Fruit fly (Drosophila melanogaster) whole organism, embryonic: ENCODE data around the gene ebi.

Experiments used
- Ada2b ChIP-seq: fragments of 200-800 bp; sonication (Bioruptor generic); IDR thresholded peaks from 2 replicates; pipeline ENCODE4 v1.3.6; 2022; ENCODE audit warnings: missing biosample characterization, missing genetic modification characterization
- Blimp-1 ChIP-seq: fragments of 200-800 bp; sonication (Bioruptor generic); optimal IDR thresholded peaks from 3 replicates; lab custom pipeline; 2018; ENCODE audit warnings: missing biosample characterization, missing genetic modification characterization, mild to moderate bottlenecking, moderate library complexity, missing genetic modification reagents
- CG10209 ChIP-seq: fragments of 200-800 bp; sonication (Bioruptor generic); optimal IDR thresholded peaks from 3 replicates; lab custom pipeline; 2017; ENCODE audit warnings: missing biosample characterization, mild to moderate bottlenecking, missing genetic modification characterization, missing genetic modification reagents
- CG10267 ChIP-seq: fragments of 200-800 bp; sonication (Bioruptor generic); optimal IDR thresholded peaks from 2 replicates; lab custom pipeline; 2018; ENCODE audit warnings: missing biosample characterization, mild to moderate bottlenecking, missing genetic modification characterization, moderate library complexity
- CG10979 ChIP-seq: fragments of 200-800 bp; sonication (Bioruptor generic); optimal IDR thresholded peaks from 2 replicates; lab custom pipeline; 2018; ENCODE audit warnings: missing biosample characterization, mild to moderate bottlenecking, missing genetic modification characterization, moderate library complexity
- CG11504 ChIP-seq: fragments of 200-800 bp; sonication (Bioruptor generic); optimal IDR thresholded peaks from 3 replicates; lab custom pipeline; 2019; ENCODE audit warnings: missing biosample characterization, mild to moderate bottlenecking, missing genetic modification characterization, moderate library complexity
- CG14441 ChIP-seq: fragments of 200-800 bp; sonication (Bioruptor generic); IDR thresholded peaks from 2 replicates; pipeline ENCODE4 v1.3.6; 2022; ENCODE audit warnings: missing biosample characterization, missing genetic modification characterization
- CG14667 ChIP-seq: fragments of 200-800 bp; sonication (Bioruptor generic); IDR thresholded peaks from 2 replicates; pipeline ENCODE4 v1.3.6; 2022; ENCODE audit warnings: missing biosample characterization, missing genetic modification characterization
- CG16863 ChIP-seq: fragments of 200-800 bp; sonication (Bioruptor generic); optimal IDR thresholded peaks from 3 replicates; lab custom pipeline; 2016; ENCODE audit warnings: missing biosample characterization, missing genetic modification characterization
- CG17359 ChIP-seq: fragments of 200-800 bp; sonication (Bioruptor generic); optimal IDR thresholded peaks from 3 replicates; lab custom pipeline; 2018; ENCODE audit warnings: missing biosample characterization, mild to moderate bottlenecking, missing genetic modification characterization, moderate library complexity
- CG17385 ChIP-seq: fragments of 200-800 bp; sonication (Bioruptor generic); optimal IDR thresholded peaks from 3 replicates; lab custom pipeline; 2018; ENCODE audit warnings: missing biosample characterization, mild to moderate bottlenecking, missing genetic modification characterization
- CG30403 ChIP-seq: fragments of 200-800 bp; sonication (Bioruptor generic); optimal IDR thresholded peaks from 3 replicates; lab custom pipeline; 2016; ENCODE audit warnings: missing biosample characterization, missing genetic modification characterization
- CG31441 ChIP-seq: fragments of 200-800 bp; sonication (Bioruptor generic); IDR thresholded peaks from 2 replicates; pipeline ENCODE4 v1.3.6; 2022; ENCODE audit warnings: missing biosample characterization, missing genetic modification characterization
- CG5953 ChIP-seq: fragments of 200-800 bp; sonication (Bioruptor generic); IDR thresholded peaks from 2 replicates; pipeline ENCODE4 v1.3.6; 2022; ENCODE audit warnings: missing biosample characterization, missing genetic modification characterization
- CG7839 ChIP-seq: fragments of 200-800 bp; sonication (Bioruptor generic); optimal IDR thresholded peaks from 3 replicates; lab custom pipeline; 2018; ENCODE audit warnings: missing biosample characterization, mild to moderate bottlenecking, missing genetic modification characterization, moderate library complexity
- CG8388 ChIP-seq: fragments of 200-800 bp; sonication (Bioruptor generic); optimal IDR thresholded peaks from 2 replicates; lab custom pipeline; 2019; ENCODE audit warnings: missing biosample characterization, mild to moderate bottlenecking, missing genetic modification characterization, moderate library complexity
- Deaf1 ChIP-seq: fragments of 200-800 bp; optimal IDR thresholded peaks from 3 replicates; lab custom pipeline; 2019; ENCODE audit warnings: missing biosample characterization, mild to moderate bottlenecking, missing genetic modification characterization, moderate library complexity
- Dref ChIP-seq: fragments of 200-800 bp; sonication (Bioruptor generic); IDR thresholded peaks from 2 replicates; pipeline ENCODE4 v1.3.6; 2022; ENCODE audit warnings: missing biosample characterization, missing genetic modification characterization
- E2f2 ChIP-seq: fragments of 200-800 bp; sonication (Bioruptor generic); IDR thresholded peaks from 2 replicates; pipeline ENCODE4 v1.3.6; 2022; ENCODE audit warnings: missing biosample characterization, missing genetic modification characterization
- Ets65A ChIP-seq: fragments of 200-800 bp; sonication (Bioruptor generic); peaks from one replicate; lab custom pipeline; 2016; ENCODE audit warnings: missing biosample characterization, missing genetic modification characterization
- H2.0 ChIP-seq: fragments of 200-800 bp; sonication (Bioruptor generic); IDR thresholded peaks from 2 replicates; pipeline ENCODE4 v1.3.6; 2022; ENCODE audit warnings: missing biosample characterization, missing genetic modification characterization
- Hr3 ChIP-seq: fragments of 200-800 bp; sonication (Bioruptor generic); optimal IDR thresholded peaks from 3 replicates; lab custom pipeline; 2016; ENCODE audit warnings: missing biosample characterization, missing genetic modification characterization
- Hr51 ChIP-seq, 2 experiments: fragments of 200-800 bp; sonication (Bioruptor generic); optimal IDR thresholded peaks; 2 replicates in 1 of 2; 3 replicates in 1 of 2; lab custom pipeline; 2016 to 2018; ENCODE audit warnings: missing biosample characterization in 2 of 2, missing genetic modification characterization in 2 of 2, mild to moderate bottlenecking in 1 of 2, moderate library complexity in 1 of 2
- Med ChIP-seq: fragments of 200-800 bp; sonication (Bioruptor generic); peaks from one replicate; lab custom pipeline; 2016; ENCODE audit warnings: missing biosample characterization, missing genetic modification characterization, mild to moderate bottlenecking, inconsistent platforms, moderate library complexity
- Poxn ChIP-seq: fragments of 200-800 bp; sonication (Bioruptor generic); IDR thresholded peaks from 2 replicates; pipeline ENCODE4 v1.3.6; 2022; ENCODE audit warnings: missing biosample characterization, missing genetic modification characterization
- Ptx1 ChIP-seq: fragments of 200-800 bp; sonication (Bioruptor generic); IDR thresholded peaks from 2 replicates; pipeline ENCODE4 v1.3.6; 2022; ENCODE audit warnings: missing biosample characterization, missing genetic modification characterization
- Rfx ChIP-seq: fragments of 200-800 bp; sonication (Bioruptor generic); IDR thresholded peaks from 2 replicates; pipeline ENCODE4 v1.3.6; 2022; ENCODE audit warnings: missing biosample characterization, missing genetic modification characterization
- Sox100B ChIP-seq: fragments of 200-800 bp; sonication (Bioruptor generic); optimal IDR thresholded peaks from 3 replicates; lab custom pipeline; 2018; ENCODE audit warnings: missing biosample characterization, mild to moderate bottlenecking, missing genetic modification characterization
- Xrp1 ChIP-seq: fragments of 200-800 bp; sonication (Bioruptor generic); IDR thresholded peaks from 2 replicates; pipeline ENCODE4 v1.3.6; 2022; ENCODE audit warnings: missing biosample characterization, missing genetic modification characterization
- az2 ChIP-seq: fragments of 200-800 bp; sonication (Bioruptor generic); optimal IDR thresholded peaks from 3 replicates; lab custom pipeline; 2016; ENCODE audit warnings: missing biosample characterization, missing genetic modification characterization
- cato ChIP-seq: fragments of 200-800 bp; sonication (Bioruptor generic); optimal IDR thresholded peaks from 2 replicates; lab custom pipeline; 2016; ENCODE audit warnings: missing biosample characterization, missing genetic modification characterization, borderline replicate concordance
- chn ChIP-seq: fragments of 200-800 bp; sonication (Bioruptor generic); optimal IDR thresholded peaks from 2 replicates; lab custom pipeline; 2016; ENCODE audit warnings: missing biosample characterization, missing genetic modification characterization
- dan ChIP-seq: fragments of 200-800 bp; sonication (Bioruptor generic); IDR thresholded peaks from 2 replicates; pipeline ENCODE4 v1.3.6; 2022; ENCODE audit warnings: missing biosample characterization, missing genetic modification characterization
- dmrt99B ChIP-seq: fragments of 200-800 bp; sonication (Bioruptor generic); optimal IDR thresholded peaks from 2 replicates; lab custom pipeline; 2018; ENCODE audit warnings: missing biosample characterization, mild to moderate bottlenecking, missing genetic modification characterization, moderate library complexity
- dysf ChIP-seq: fragments of 200-800 bp; sonication (Bioruptor generic); IDR thresholded peaks from 3 replicates; pipeline ENCODE4 v1.3.6; 2022; ENCODE audit warnings: missing biosample characterization, missing genetic modification characterization
- en ChIP-seq: fragments of 200-800 bp; sonication (Bioruptor generic); optimal IDR thresholded peaks from 2 replicates; lab custom pipeline; 2016; ENCODE audit warnings: missing biosample characterization, missing genetic modification characterization
- hkb ChIP-seq, 2 experiments: fragments of 200-800 bp in 1 of 2; fragments of >200 bp in 1 of 2; sonication (Bioruptor generic) in 1 of 2; IDR thresholded peaks in 1 of 2; optimal IDR thresholded peaks in 1 of 2; 2 replicates each; pipeline versions ENCODE4 v1.3.6 to Lab custom; 2017 to 2022; ENCODE audit warnings: missing biosample characterization in 1 of 2, missing genetic modification characterization in 1 of 2
- ind ChIP-seq: fragments of 200-800 bp; sonication (Bioruptor generic); optimal IDR thresholded peaks from 3 replicates; lab custom pipeline; 2016; ENCODE audit warnings: missing biosample characterization, missing genetic modification characterization
- lov ChIP-seq, 2 experiments: fragments of 200-800 bp in 1 of 2; fragments of >200 bp in 1 of 2; sonication (Bioruptor generic) in 1 of 2; IDR thresholded peaks in 1 of 2; optimal IDR thresholded peaks in 1 of 2; 2 replicates in 1 of 2; 3 replicates in 1 of 2; pipeline versions ENCODE4 v1.3.6 to Lab custom; 2017 to 2022; ENCODE audit warnings: missing biosample characterization in 1 of 2, missing genetic modification characterization in 1 of 2
- onecut ChIP-seq: fragments of 200-800 bp; sonication (Bioruptor generic); IDR thresholded peaks from 2 replicates; pipeline ENCODE4 v1.3.6; 2022; ENCODE audit warnings: missing biosample characterization, missing genetic modification characterization
- org-1 ChIP-seq: fragments of 200-800 bp; sonication (Bioruptor generic); optimal IDR thresholded peaks from 2 replicates; lab custom pipeline; 2017; ENCODE audit warnings: missing biosample characterization, missing genetic modification characterization
- phol ChIP-seq: fragments of 200-800 bp; sonication (Bioruptor generic); optimal IDR thresholded peaks from 3 replicates; lab custom pipeline; 2018; ENCODE audit warnings: missing biosample characterization, mild to moderate bottlenecking, missing genetic modification characterization, moderate library complexity
- prd ChIP-seq, 3 experiments: fragments of >200 bp in 2 of 3; fragments of 200-800 bp in 1 of 3; sonication (Bioruptor generic) in 1 of 3; optimal IDR thresholded peaks in 2 of 3; IDR thresholded peaks in 1 of 3; 2 replicates in 2 of 3; 3 replicates in 1 of 3; pipeline versions ENCODE4 v1.3.6 to Lab custom; 2017 to 2022; ENCODE audit warnings: missing biosample characterization in 1 of 3, missing genetic modification characterization in 1 of 3
- row ChIP-seq: fragments of 200-800 bp; sonication (Bioruptor generic); IDR thresholded peaks from 3 replicates; pipeline ENCODE4 v1.3.6; 2022; ENCODE audit warnings: missing biosample characterization, missing genetic modification characterization
- sd ChIP-seq: fragments of 200-800 bp; sonication (Bioruptor generic); optimal IDR thresholded peaks from 3 replicates; lab custom pipeline; 2018; ENCODE audit warnings: missing biosample characterization, mild to moderate bottlenecking, missing genetic modification characterization, moderate library complexity
- sens ChIP-seq: fragments of 200-800 bp; sonication (Bioruptor generic); peaks from one replicate; lab custom pipeline; 2016; ENCODE audit warnings: missing biosample characterization, missing genetic modification characterization
- sim ChIP-seq: fragments of 200-800 bp; sonication (Bioruptor generic); IDR thresholded peaks from 2 replicates; pipeline ENCODE4 v1.3.6; 2022; ENCODE audit warnings: missing biosample characterization, missing genetic modification characterization
- so ChIP-seq: fragments of 200-800 bp; sonication (Bioruptor generic); IDR thresholded peaks from 3 replicates; pipeline ENCODE4 v1.3.6; 2022; ENCODE audit warnings: missing biosample characterization, missing genetic modification characterization
- unpg ChIP-seq: fragments of 200-800 bp; sonication (Bioruptor generic); optimal IDR thresholded peaks from 3 replicates; lab custom pipeline; 2018; ENCODE audit warnings: missing biosample characterization, mild to moderate bottlenecking, missing genetic modification characterization, moderate library complexity

ebi gene

dm6 chr2L:435311-435806 is 20.5 kb downstream of the ebi start (continued):
- TF ChIP-seq CG17385: peak; percentile 13
- TF ChIP-seq Hr51 (GFP tag; optimal IDR thresholded peaks at IDR 0.05; lab: Kevin White, UChicago): peak in 1 of 2 experiments; percentile 61
- TF ChIP-seq Hr3 (GFP tag; lab: Kevin White, UChicago): no peak
- TF ChIP-seq CG5953 (GFP tag; lab: Robert Waterston, UW): 0 out of 2 replicates have a peak, but pooled peaks have one; percentile 10
- peak; percentile 21 for TF ChIP-seq CG10979 (tag; lab: Kevin White, UChicago)
- peak; percentile 56 for TF ChIP-seq Blimp-1 (GFP tag; lab: Kevin White, UChicago)
- TF ChIP-seq CG8388 (GFP tag; lab: Kevin White, UChicago): peak; percentile 39
- TF ChIP-seq chn (GFP tag; lab: Kevin White, UChicago): no peak
- no peak for TF ChIP-seq en
- no peak for TF ChIP-seq H2.0
- TF ChIP-seq Xrp1 (GFP tag; lab: Robert Waterston, UW): peak; percentile 36; the same call in 1 of the 2 replicates
- TF ChIP-seq CG14667 (GFP tag; lab: Robert Waterston, UW): no peak
- TF ChIP-seq CG10209 (GFP tag; lab: Kevin White, UChicago): peak; percentile 17
- TF ChIP-seq row: peak; percentile 44; the same call in 2 of the 3 replicates
- TF ChIP-seq lov (optimal IDR thresholded peaks at IDR 0.05; lab: Kevin White, UChicago): no peak
- 0 out of 3 replicates have a peak, but pooled peaks have one; percentile 17 for TF ChIP-seq lov (GFP tag; IDR thresholded peaks at IDR 0.05; lab: Robert Waterston, UW)
- TF ChIP-seq CG17359 (tag; lab: Kevin White, UChicago): peak; percentile 57
- TF ChIP-seq CG14441: no peak
- no peak for TF ChIP-seq ind (GFP tag; lab: Kevin White, UChicago)
- peak; percentile 17 for TF ChIP-seq az2
- no peak for TF ChIP-seq cato (GFP tag; lab: Kevin White, UChicago)
- TF ChIP-seq Ets65A (GFP tag; lab: Kevin White, UChicago): peak; percentile 71
- TF ChIP-seq dan (GFP tag; lab: Robert Waterston, UW): no peak
- no peak for TF ChIP-seq org-1 (GFP tag; lab: Kevin White, UChicago)
- TF ChIP-seq Ptx1 (GFP tag; lab: Robert Waterston, UW): peak; percentile 50; the same call in 1 of the 2 replicates
- 0 out of 2 replicates have a peak, but pooled peaks have one; percentile 8 for TF ChIP-seq Ada2b (GFP tag; lab: Robert Waterston, UW)
- peak; percentile 35; the same call in 1 of the 3 replicates for TF ChIP-seq dysf (GFP tag; lab: Robert Waterston, UW)
- no peak for TF ChIP-seq sim
- TF ChIP-seq onecut (GFP tag; lab: Robert Waterston, UW): peak; percentile 51
- TF ChIP-seq phol (tag; lab: Kevin White, UChicago): peak; percentile 24
- no peak for TF ChIP-seq Rfx (GFP tag; lab: Robert Waterston, UW)
- peak; percentile 8 for TF ChIP-seq CG30403 (GFP tag; lab: Kevin White, UChicago)
- no peak for TF ChIP-seq hkb (optimal IDR thresholded peaks at IDR 0.05; lab: Kevin White, UChicago)
- peak; percentile 33; the same call in 1 of the 2 replicates for TF ChIP-seq hkb (GFP tag; IDR thresholded peaks at IDR 0.05; lab: Robert Waterston, UW)
- peak; percentile 67 for TF ChIP-seq sens
- TF ChIP-seq Poxn: no peak
- TF ChIP-seq Dref (GFP tag; lab: Robert Waterston, UW): no peak
- TF ChIP-seq prd (optimal IDR thresholded peaks at IDR 0.05; lab: Kevin White, UChicago): no peak
- peak; percentile 21; the same call in 1 of the 3 replicates for TF ChIP-seq prd (GFP tag; IDR thresholded peaks at IDR 0.05; lab: Robert Waterston, UW)
- 0 out of 3 replicates have a peak, but pooled peaks have one; percentile 44 for TF ChIP-seq so (GFP tag; lab: Robert Waterston, UW)
- TF ChIP-seq dmrt99B (tag; lab: Kevin White, UChicago): peak; percentile 63
- TF ChIP-seq Deaf1: peak; percentile 43
- no peak for TF ChIP-seq CG16863
- peak; percentile 62 for TF ChIP-seq CG31441
- peak; percentile 28 for TF ChIP-seq CG7839 (tag; lab: Kevin White, UChicago)
- TF ChIP-seq unpg (GFP tag; lab: Kevin White, UChicago): peak; percentile 46
- TF ChIP-seq CG11504 (tag; lab: Kevin White, UChicago): peak; percentile 64
- peak; percentile 4 for TF ChIP-seq Sox100B (GFP tag; lab: Kevin White, UChicago)
- peak; percentile 34 for TF ChIP-seq sd (tag; lab: Kevin White, UChicago)
- TF ChIP-seq CG10267 (tag; lab: Kevin White, UChicago): peak; percentile 4
- TF ChIP-seq E2f2 (GFP tag; lab: Robert Waterston, UW): 0 out of 2 replicates have a peak, but pooled peaks have one; percentile 16
- TF ChIP-seq Med: peak; percentile 41
